Fruit fly (Drosophila melanogaster) whole organism, embryonic: ENCODE measurements around the gene Nprl3.
A peak's percentile ranks its signal among the peaks of the same experiment; 100 is the strongest.

ENCODE experiments used
- Adf1 ChIP-seq: fragments of 200-800 bp; sonication (Bioruptor generic); IDR thresholded peaks from 2 replicates; pipeline ENCODE4 v1.3.6; 2022; ENCODE audit warnings: missing biosample characterization, missing genetic modification characterization
- Asciz ChIP-seq: fragments of 200-800 bp; sonication (Bioruptor generic); optimal IDR thresholded peaks from 2 replicates; lab custom pipeline; 2017; ENCODE audit warnings: missing biosample characterization, mild to moderate bottlenecking, missing genetic modification characterization, missing genetic modification reagents
- Atf3 ChIP-seq: fragments of 200-800 bp; sonication (Bioruptor generic); optimal IDR thresholded peaks from 3 replicates; lab custom pipeline; 2016; ENCODE audit warnings: missing biosample characterization, missing genetic modification characterization
- CG10274 ChIP-seq: fragments of 200-800 bp; sonication (Bioruptor generic); optimal IDR thresholded peaks from 3 replicates; lab custom pipeline; 2017; ENCODE audit warnings: missing biosample characterization, mild to moderate bottlenecking, missing genetic modification characterization
- CG11504 ChIP-seq: fragments of 200-800 bp; sonication (Bioruptor generic); optimal IDR thresholded peaks from 3 replicates; lab custom pipeline; 2019; ENCODE audit warnings: missing biosample characterization, mild to moderate bottlenecking, missing genetic modification characterization, moderate library complexity
- CG12769 ChIP-seq: fragments of 200-800 bp; sonication (Bioruptor generic); optimal IDR thresholded peaks from 2 replicates; lab custom pipeline; 2019; ENCODE audit warnings: missing biosample characterization, mild to moderate bottlenecking, missing genetic modification characterization, moderate library complexity
- CG14050 ChIP-seq: fragments of 200-800 bp; sonication (Bioruptor generic); IDR thresholded peaks from 3 replicates; pipeline ENCODE4 v1.3.6; 2022; ENCODE audit warnings: missing biosample characterization, missing genetic modification characterization
- CG15073 ChIP-seq: fragments of 200-800 bp; sonication (Bioruptor generic); optimal IDR thresholded peaks from 2 replicates; lab custom pipeline; 2016; ENCODE audit warnings: missing biosample characterization, missing genetic modification characterization
- CG15479 ChIP-seq: fragments of 200-800 bp; sonication (Bioruptor generic); optimal IDR thresholded peaks from 3 replicates; lab custom pipeline; 2019; ENCODE audit warnings: missing biosample characterization, mild to moderate bottlenecking, missing genetic modification characterization, moderate library complexity
- CG18262 ChIP-seq: fragments of 200-800 bp; optimal IDR thresholded peaks from 3 replicates; lab custom pipeline; 2019; ENCODE audit warnings: missing biosample characterization, mild to moderate bottlenecking, missing genetic modification characterization, moderate library complexity
- CG32767 ChIP-seq: fragments of 200-800 bp; sonication (Bioruptor generic); IDR thresholded peaks from 2 replicates; pipeline ENCODE4 v1.3.6; 2022; ENCODE audit warnings: missing biosample characterization, missing genetic modification characterization
- CG32772 ChIP-seq: fragments of 200-800 bp; sonication (Bioruptor generic); IDR thresholded peaks from 2 replicates; pipeline ENCODE4 v1.3.6; 2022; ENCODE audit warnings: missing biosample characterization, missing genetic modification characterization
- CG4820 ChIP-seq: fragments of 200-800 bp; sonication (Bioruptor generic); optimal IDR thresholded peaks from 3 replicates; lab custom pipeline; 2016; ENCODE audit warnings: missing biosample characterization, missing genetic modification characterization
- CG6254 ChIP-seq: fragments of 200-800 bp; sonication (Bioruptor generic); optimal IDR thresholded peaks from 3 replicates; lab custom pipeline; 2017; ENCODE audit warnings: mild to moderate bottlenecking, missing biosample characterization, missing genetic modification reagents, missing genetic modification characterization
- CoRest ChIP-seq: fragments of 200-800 bp; sonication (Bioruptor generic); optimal IDR thresholded peaks from 3 replicates; lab custom pipeline; 2018; ENCODE audit warnings: missing biosample characterization, mild to moderate bottlenecking, missing genetic modification characterization, moderate library complexity
- Hr3 ChIP-seq: fragments of 200-800 bp; sonication (Bioruptor generic); optimal IDR thresholded peaks from 3 replicates; lab custom pipeline; 2016; ENCODE audit warnings: missing biosample characterization, missing genetic modification characterization
- Hr39 ChIP-seq: fragments of >200 bp; optimal IDR thresholded peaks from 2 replicates; lab custom pipeline; 2017
- Lpt ChIP-seq: fragments of >200 bp; optimal IDR thresholded peaks from 2 replicates; lab custom pipeline; 2018; ENCODE audit warnings: missing biosample characterization, missing genetic modification characterization
- Med ChIP-seq: fragments of 200-800 bp; sonication (Bioruptor generic); peaks from one replicate; lab custom pipeline; 2016; ENCODE audit warnings: missing biosample characterization, missing genetic modification characterization, mild to moderate bottlenecking, inconsistent platforms, moderate library complexity
- Mes4 ChIP-seq: fragments of 200-800 bp; sonication (Bioruptor generic); optimal IDR thresholded peaks from 2 replicates; lab custom pipeline; 2016; ENCODE audit warnings: missing biosample characterization, missing genetic modification characterization
- Optix ChIP-seq: fragments of 200-800 bp; sonication (Bioruptor generic); IDR thresholded peaks from 3 replicates; pipeline ENCODE4 v1.3.6; 2022; ENCODE audit warnings: missing biosample characterization, missing genetic modification characterization
- Pdp1 ChIP-seq, 2 experiments: fragments of 200-800 bp; sonication (Bioruptor generic); optimal IDR thresholded peaks; 3 replicates each; lab custom pipeline; 2016; ENCODE audit warnings: missing biosample characterization in 2 of 2, missing genetic modification characterization in 2 of 2, mild to moderate bottlenecking in 1 of 2, moderate library complexity in 1 of 2
- Ptx1 ChIP-seq: fragments of 200-800 bp; sonication (Bioruptor generic); IDR thresholded peaks from 2 replicates; pipeline ENCODE4 v1.3.6; 2022; ENCODE audit warnings: missing biosample characterization, missing genetic modification characterization
- Ravus ChIP-seq: fragments of 200-800 bp; sonication (Bioruptor generic); IDR thresholded peaks from 2 replicates; pipeline ENCODE4 v1.3.6; 2022; ENCODE audit warnings: missing biosample characterization, missing genetic modification characterization
- Scr ChIP-seq: fragments of 200-800 bp; sonication (Bioruptor generic); IDR thresholded peaks from 2 replicates; pipeline ENCODE4 v1.3.6; 2022; ENCODE audit warnings: missing biosample characterization, missing genetic modification characterization; ENCODE audit not compliant: partially characterized antibody
- Sox100B ChIP-seq: fragments of 200-800 bp; sonication (Bioruptor generic); optimal IDR thresholded peaks from 3 replicates; lab custom pipeline; 2018; ENCODE audit warnings: missing biosample characterization, mild to moderate bottlenecking, missing genetic modification characterization
- Usf ChIP-seq: fragments of 200-800 bp; sonication (Bioruptor generic); optimal IDR thresholded peaks from 2 replicates; lab custom pipeline; 2017; ENCODE audit warnings: missing genotype, missing biosample characterization, missing genetic modification characterization
- chinmo ChIP-seq: fragments of 200-800 bp; sonication (Bioruptor generic); IDR thresholded peaks from 4 replicates; pipeline ENCODE4 v1.3.6; 2022; ENCODE audit warnings: missing biosample characterization, missing genetic modification characterization; ENCODE audit not compliant: partially characterized antibody
- fd3F ChIP-seq: fragments of 200-800 bp; sonication (Bioruptor generic); optimal IDR thresholded peaks from 2 replicates; lab custom pipeline; 2018; ENCODE audit warnings: missing biosample characterization, mild to moderate bottlenecking, missing genetic modification characterization, moderate library complexity
- fd96Cb ChIP-seq: fragments of 200-800 bp; sonication (Bioruptor generic); optimal IDR thresholded peaks from 2 replicates; lab custom pipeline; 2018; ENCODE audit warnings: missing biosample characterization, mild to moderate bottlenecking, missing genetic modification characterization, moderate library complexity
- gfzf ChIP-seq: fragments of 200-800 bp; sonication (Bioruptor generic); optimal IDR thresholded peaks from 2 replicates; lab custom pipeline; 2016; ENCODE audit warnings: missing biosample characterization, mild to moderate bottlenecking, missing genetic modification characterization, moderate library complexity
- gsb ChIP-seq: fragments of 200-800 bp; sonication (Bioruptor generic); IDR thresholded peaks from 2 replicates; pipeline ENCODE4 v1.3.6; 2022; ENCODE audit warnings: missing biosample characterization, missing genetic modification characterization
- ham ChIP-seq: fragments of 200-800 bp; sonication (Bioruptor generic); IDR thresholded peaks from 2 replicates; pipeline ENCODE4 v1.3.6; 2022; ENCODE audit warnings: missing biosample characterization, missing genetic modification characterization
- insv ChIP-seq, 2 experiments: fragments of 200-800 bp; sonication (Bioruptor generic); optimal IDR thresholded peaks; 3 replicates each; lab custom pipeline; 2016 to 2018; ENCODE audit warnings: missing biosample characterization in 2 of 2, missing genetic modification characterization in 2 of 2
- kah ChIP-seq: fragments of 200-800 bp; sonication (Bioruptor generic); optimal IDR thresholded peaks from 2 replicates; lab custom pipeline; 2018; ENCODE audit warnings: missing biosample characterization, mild to moderate bottlenecking, missing genetic modification characterization
- lilli ChIP-seq: fragments of 200-800 bp; sonication (Bioruptor generic); optimal IDR thresholded peaks from 3 replicates; lab custom pipeline; 2016; ENCODE audit warnings: missing biosample characterization, missing genetic modification characterization
- p53 ChIP-seq: fragments of 200-800 bp; sonication (Bioruptor generic); optimal IDR thresholded peaks from 2 replicates; lab custom pipeline; 2016; ENCODE audit warnings: missing biosample characterization, missing genetic modification characterization
- pan ChIP-seq, 4 experiments: fragments of >200 bp in 3 of 4; fragments of 200-800 bp in 1 of 4; sonication (Bioruptor generic) in 1 of 4; optimal IDR thresholded peaks in 3 of 4; IDR thresholded peaks in 1 of 4; 2 replicates each; pipeline versions ENCODE4 v1.3.6 to Lab custom; 2017 to 2022; ENCODE audit warnings: missing biosample characterization in 2 of 4, missing genetic modification characterization in 2 of 4, mixed read lengths in 1 of 4
- sc ChIP-seq, 3 experiments: fragments of >200 bp in 2 of 3; fragments of 200-800 bp in 1 of 3; sonication (Bioruptor generic) in 1 of 3; optimal IDR thresholded peaks; 2 replicates in 2 of 3; 3 replicates in 1 of 3; lab custom pipeline; 2017; ENCODE audit warnings: mild to moderate bottlenecking in 1 of 3, missing biosample characterization in 1 of 3, missing genetic modification characterization in 1 of 3, missing genetic modification reagents in 1 of 3
- scrt ChIP-seq: fragments of 200-800 bp; sonication (Bioruptor generic); optimal IDR thresholded peaks from 2 replicates; lab custom pipeline; 2018; ENCODE audit warnings: missing biosample characterization, mild to moderate bottlenecking, missing genetic modification characterization, moderate library complexity
- sens-2 ChIP-seq: fragments of 200-800 bp; sonication (Bioruptor generic); IDR thresholded peaks from 2 replicates; pipeline ENCODE4 v1.3.6; 2022; ENCODE audit warnings: missing biosample characterization, missing genetic modification characterization
- slbo ChIP-seq: fragments of 200-800 bp; sonication (Bioruptor generic); IDR thresholded peaks from 2 replicates; pipeline ENCODE4 v1.3.6; 2022; ENCODE audit warnings: missing biosample characterization, missing genetic modification characterization
- slp2 ChIP-seq: fragments of 200-800 bp; sonication (Bioruptor generic); optimal IDR thresholded peaks from 2 replicates; lab custom pipeline; 2016; ENCODE audit warnings: missing biosample characterization, missing genetic modification characterization
- tap ChIP-seq: fragments of 200-800 bp; optimal IDR thresholded peaks from 3 replicates; lab custom pipeline; 2019; ENCODE audit warnings: missing biosample characterization, mild to moderate bottlenecking, missing genetic modification characterization, moderate library complexity
- tll ChIP-seq, 2 experiments: fragments of 200-800 bp in 1 of 2; fragments of >200 bp in 1 of 2; sonication (Bioruptor generic) in 1 of 2; optimal IDR thresholded peaks; 2 replicates each; lab custom pipeline; 2017 to 2019; ENCODE audit warnings: missing biosample characterization in 2 of 2, missing genetic modification characterization in 2 of 2, mild to moderate bottlenecking in 1 of 2, moderate library complexity in 1 of 2
- toy ChIP-seq: fragments of 200-800 bp; sonication (Bioruptor generic); IDR thresholded peaks from 2 replicates; pipeline ENCODE4 v1.3.6; 2022; ENCODE audit warnings: missing biosample characterization, missing genetic modification characterization
- tup ChIP-seq: fragments of 200-800 bp; sonication (Bioruptor generic); optimal IDR thresholded peaks from 2 replicates; lab custom pipeline; 2016; ENCODE audit warnings: missing biosample characterization, mild to moderate bottlenecking, missing genetic modification characterization, moderate library complexity
- vfl ChIP-seq: fragments of 200-800 bp; sonication (Bioruptor generic); optimal IDR thresholded peaks from 2 replicates; lab custom pipeline; 2016; ENCODE audit warnings: missing biosample characterization, missing genetic modification characterization
- zen ChIP-seq: fragments of 200-800 bp; sonication (Bioruptor generic); optimal IDR thresholded peaks from 3 replicates; lab custom pipeline; 2018; ENCODE audit warnings: missing biosample characterization, mild to moderate bottlenecking, missing genetic modification characterization, moderate library complexity

Gene Nprl3

dm6 chr3L:13949440-13950066 is 52.1 kb downstream of the Nprl3 start (continued):
- no peak for TF ChIP-seq tup
- no peak for TF ChIP-seq Asciz (GFP tag; lab: Kevin White, UChicago)
- no peak for TF ChIP-seq CG15073 (GFP tag; lab: Kevin White, UChicago)
- TF ChIP-seq CoRest (tag; lab: Kevin White, UChicago) = no peak
- peak; percentile 4 for TF ChIP-seq Mes4 (GFP tag; lab: Kevin White, UChicago)
- no peak for TF ChIP-seq Usf (GFP tag; lab: Kevin White, UChicago)
- TF ChIP-seq Med (GFP tag; lab: Kevin White, UChicago) = peak; percentile 60
- no peak for TF ChIP-seq Lpt (GFP tag; lab: Kevin White, UChicago)
- no peak for TF ChIP-seq ham (GFP tag; lab: Robert Waterston, UW)
- no peak for TF ChIP-seq Hr39 (lab: Kevin White, UChicago)
- TF ChIP-seq CG18262 (tag; lab: Kevin White, UChicago) = no peak
- no peak for TF ChIP-seq Optix (GFP tag; lab: Robert Waterston, UW)
- no peak for TF ChIP-seq scrt (GFP tag; lab: Kevin White, UChicago)
- TF ChIP-seq gsb (GFP tag; lab: Robert Waterston, UW) = no peak
- no peak for TF ChIP-seq kah (GFP tag; lab: Kevin White, UChicago)
- no peak for TF ChIP-seq gfzf (GFP tag; lab: Kevin White, UChicago)
- no peak for TF ChIP-seq Sox100B (GFP tag; lab: Kevin White, UChicago)
- TF ChIP-seq zen (tag; lab: Kevin White, UChicago) = no peak
- TF ChIP-seq Adf1 = no peak
- TF ChIP-seq CG32772 (GFP tag; lab: Robert Waterston, UW) = no peak
- no peak for TF ChIP-seq CG6254 (GFP tag; lab: Kevin White, UChicago)
- no peak for TF ChIP-seq insv (GFP tag; optimal IDR thresholded peaks at IDR 0.05; lab: Kevin White, UChicago)
- no peak for TF ChIP-seq fd3F
- TF ChIP-seq CG12769 (tag; lab: Kevin White, UChicago) = no peak
- TF ChIP-seq tll (GFP tag; optimal IDR thresholded peaks at IDR 0.05; lab: Kevin White, UChicago) = peak in 1 of 2 experiments; percentile 73
- TF ChIP-seq slp2 (GFP tag; lab: Kevin White, UChicago) = no peak
- TF ChIP-seq Pdp1 (GFP tag; optimal IDR thresholded peaks at IDR 0.05; lab: Kevin White, UChicago) = peak in 1 of 2 experiments; percentile 90
- no peak for TF ChIP-seq toy (GFP tag; lab: Robert Waterston, UW)
- no peak for TF ChIP-seq sens-2 (GFP tag; lab: Robert Waterston, UW)
- peak; percentile 31 for TF ChIP-seq CG11504 (tag; lab: Kevin White, UChicago)
- TF ChIP-seq CG14050 = no peak
- no peak for TF ChIP-seq Hr3
- TF ChIP-seq fd96Cb (tag; lab: Kevin White, UChicago) = no peak
- TF ChIP-seq tap = no peak
- TF ChIP-seq CG10274 (GFP tag; lab: Kevin White, UChicago) = no peak
- no peak for TF ChIP-seq CG4820
- TF ChIP-seq pan (optimal IDR thresholded peaks at IDR 0.05; lab: Kevin White, UChicago) = no peak
- TF ChIP-seq pan (GFP tag; optimal IDR thresholded peaks at IDR 0.05 in 1 of 2, IDR thresholded peaks at IDR 0.05 in 1 of 2) = peak in 1 of 2 experiments; percentile 45
- TF ChIP-seq Ptx1 (GFP tag; lab: Robert Waterston, UW) = no peak
- TF ChIP-seq Scr (GFP tag; lab: Robert Waterston, UW) = no peak
- peak; percentile 89; the same call in 3 of the 4 replicates for TF ChIP-seq chinmo (GFP tag; lab: Robert Waterston, UW)
- no peak for TF ChIP-seq lilli
- TF ChIP-seq Atf3 (GFP tag; lab: Kevin White, UChicago) = no peak
- TF ChIP-seq CG15479 = peak; percentile 39
- no peak for TF ChIP-seq Ravus (GFP tag; lab: Robert Waterston, UW)
- TF ChIP-seq sc (optimal IDR thresholded peaks at IDR 0.05; lab: Kevin White, UChicago) = no peak
- no peak for TF ChIP-seq sc (GFP tag; optimal IDR thresholded peaks at IDR 0.05; lab: Kevin White, UChicago)
- TF ChIP-seq vfl = no peak
- TF ChIP-seq CG32767 (GFP tag; lab: Robert Waterston, UW) = 0 out of 2 replicates have a peak, but pooled peaks have one; percentile 30
- TF ChIP-seq slbo (GFP tag; lab: Robert Waterston, UW) = 0 out of 2 replicates have a peak, but pooled peaks have one; percentile 27
- no peak for TF ChIP-seq p53
